Worm (Caenorhabditis elegans): ENCODE data around the gene F28B12.6.

DNA sequence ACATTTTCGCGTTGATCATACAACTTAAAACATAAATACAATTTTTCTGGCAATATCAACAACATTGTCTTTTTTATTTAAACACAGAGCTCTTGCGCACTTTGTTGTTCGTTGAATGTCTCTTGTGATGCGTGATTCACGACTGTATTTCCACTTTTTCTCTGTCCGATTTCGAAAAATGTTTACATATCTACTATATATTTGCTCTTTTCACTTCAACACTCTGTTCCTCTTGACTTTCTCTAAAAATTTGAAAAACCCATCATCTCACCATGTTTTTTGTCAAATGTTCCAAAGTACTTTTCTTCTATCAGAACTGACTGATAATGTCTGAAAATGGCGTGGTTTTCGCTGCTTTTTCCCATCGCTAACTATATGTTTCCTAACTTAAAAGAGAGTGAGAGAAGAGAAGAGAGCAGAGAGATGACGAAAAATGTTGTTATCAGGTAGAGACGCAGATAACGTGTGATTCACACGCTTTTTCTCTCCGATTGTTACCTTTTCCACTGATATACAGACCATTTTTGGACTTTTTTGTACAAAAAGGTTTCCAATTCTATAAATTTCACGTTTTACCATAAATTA lies 28.6 kb upstream of the F28B12.6 start:
- TF ChIP-seq ama-1 (optimal IDR thresholded peaks at IDR 0.05) (no peak), ztf-11 (tag; optimal IDR thresholded peaks at IDR 0.05) (no peak), fkh-10 (GFP tag; optimal IDR thresholded peaks at IDR 0.05) (no peak)
